Worm (Caenorhabditis elegans) whole organism, early embryonic: ENCODE results near the gene T26H5.11.

ENCODE experiments used
- B0310.2 ChIP-seq: sonication (generic microtip); optimal IDR thresholded peaks from 2 replicates; lab custom pipeline; 2016; ENCODE audit warnings: mild to moderate bottlenecking, missing genetic modification characterization, missing compliant biosample characterization
- F13C5.2 ChIP-seq: sonication (generic microtip); optimal IDR thresholded peaks from 2 replicates; lab custom pipeline; 2017; ENCODE audit warnings: mild to moderate bottlenecking, missing genetic modification characterization, inconsistent platforms, missing compliant biosample characterization
- aly-1 ChIP-seq: sonication (generic microtip); optimal IDR thresholded peaks from 2 replicates; lab custom pipeline; 2016; ENCODE audit warnings: missing genetic modification characterization, missing compliant biosample characterization
- ama-1 ChIP-seq: fragments of 150-350 bp; optimal IDR thresholded peaks from 2 replicates; lab custom pipeline; 2014
- ceh-13 ChIP-seq: fragments of 200-800 bp; sonication (Bioruptor generic); optimal IDR thresholded peaks from 2 replicates; lab custom pipeline; 2018; ENCODE audit warnings: mild to moderate bottlenecking, missing genetic modification characterization, missing compliant biosample characterization
- ceh-36 ChIP-seq: sonication (generic microtip); optimal IDR thresholded peaks from 2 replicates; lab custom pipeline; 2016; ENCODE audit warnings: missing genetic modification characterization, inconsistent platforms, missing compliant biosample characterization
- ets-7 ChIP-seq: sonication (generic microtip); optimal IDR thresholded peaks from 2 replicates; lab custom pipeline; 2016; ENCODE audit warnings: missing genotype, missing genetic modification characterization, missing compliant biosample characterization
- flt-1 ChIP-seq: fragments of 200-800 bp; sonication (Bioruptor generic); IDR thresholded peaks from 2 replicates; pipeline ENCODE4 v1.3.6; 2022; ENCODE audit warnings: missing genetic modification characterization, missing compliant biosample characterization
- hmbx-1 ChIP-seq: sonication (generic microtip); optimal IDR thresholded peaks from 2 replicates; lab custom pipeline; 2016; ENCODE audit warnings: mild to moderate bottlenecking, missing genetic modification characterization, missing compliant biosample characterization
- hmg-4 ChIP-seq: fragments of 200-800 bp; sonication (Bioruptor generic); optimal IDR thresholded peaks from 2 replicates; lab custom pipeline; 2018; ENCODE audit warnings: mild to moderate bottlenecking, missing genetic modification characterization, missing compliant biosample characterization
- hnd-1 ChIP-seq: sonication (generic microtip); optimal IDR thresholded peaks from 2 replicates; lab custom pipeline; 2016; ENCODE audit warnings: missing genetic modification characterization, missing compliant biosample characterization
- pes-1 ChIP-seq: fragments of 200-800 bp; sonication (Bioruptor generic); IDR thresholded peaks from 2 replicates; pipeline ENCODE4 v1.3.6; 2022; ENCODE audit warnings: missing genetic modification reagents, missing genetic modification characterization, missing compliant biosample characterization
- scrt-1 ChIP-seq: fragments of 200-800 bp; sonication (Bioruptor generic); IDR thresholded peaks from 2 replicates; pipeline ENCODE4 v1.3.6; 2022; ENCODE audit warnings: missing genetic modification characterization, missing compliant biosample characterization
- sea-1 ChIP-seq: fragments of 200-800 bp; sonication (Bioruptor generic); conservative IDR thresholded peaks from 2 replicates; pipeline ENCODE4 v1.3.6; 2022; ENCODE audit warnings: missing genetic modification characterization, missing compliant biosample characterization
- tbx-11 ChIP-seq: fragments of 200-800 bp; sonication (Bioruptor generic); IDR thresholded peaks from 2 replicates; pipeline ENCODE4 v1.3.6; 2022; ENCODE audit warnings: missing genetic modification characterization, missing compliant biosample characterization
- tbx-37 ChIP-seq: fragments of 200-800 bp; sonication (Bioruptor generic); conservative IDR thresholded peaks from 2 replicates; pipeline ENCODE4 v1.3.6; 2022; ENCODE audit warnings: missing genetic modification reagents, missing genetic modification characterization, missing compliant biosample characterization
- tra-4 ChIP-seq: sonication (generic microtip); optimal IDR thresholded peaks from 2 replicates; lab custom pipeline; 2017; ENCODE audit warnings: missing genetic modification characterization, missing compliant biosample characterization

The T26H5.11 gene

DNA sequence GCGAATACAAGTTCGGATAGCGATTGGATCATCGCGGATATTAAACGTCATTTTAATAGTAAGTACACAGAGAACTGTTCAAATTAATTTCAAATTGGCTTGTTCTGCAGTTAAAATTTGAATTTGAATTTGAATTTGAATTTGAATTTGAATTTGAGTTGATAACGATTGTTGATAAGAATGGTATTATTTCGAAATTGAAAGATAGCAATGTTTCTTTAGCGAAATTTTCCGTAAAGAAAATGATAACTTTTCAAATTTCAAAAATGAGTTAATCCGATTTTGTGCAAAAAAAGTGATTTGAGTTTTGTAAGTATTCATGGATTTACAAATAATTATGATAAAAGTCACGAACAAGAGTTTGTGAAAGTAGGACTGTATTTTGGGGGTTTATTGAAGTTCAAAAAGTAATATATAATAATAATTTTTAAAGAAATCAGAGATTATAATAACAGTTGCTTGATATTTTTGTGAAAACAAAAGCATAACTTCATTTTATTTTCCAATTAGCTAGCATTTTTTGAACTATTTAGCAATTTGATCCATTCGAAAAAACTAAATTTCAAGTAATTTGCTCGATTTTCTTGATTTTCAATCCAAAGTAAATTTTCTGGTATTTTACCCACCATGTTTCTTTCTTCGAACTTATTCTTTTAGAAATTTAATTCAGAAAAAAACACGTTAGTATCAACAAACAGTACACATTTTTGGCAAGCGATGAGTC, 18.6 kb downstream of the T26H5.11 start, which contains the start of gene Y36E3A.2:
TSS of gene Y36E3A.2 (plus strand) at position 674 of the 724 bp plus-strand sequence.
- TF ChIP-seq scrt-1 (GFP tag; lab: Robert Waterston, UW) (no peak), aly-1 (no peak), tbx-37 (GFP tag; lab: Robert Waterston, UW) (no peak), tbx-11 (no peak), ceh-13 (GFP tag; lab: Kevin White, UChicago) (no peak), hmg-4 (GFP tag; lab: Kevin White, UChicago) (no peak), ets-7 (tag; lab: Kevin White, UChicago) (no peak), tra-4 (no peak), pes-1 (GFP tag; lab: Robert Waterston, UW) (no peak), F13C5.2 (tag; lab: Kevin White, UChicago) (no peak), ama-1 (lab: Kevin White, UChicago) (no peak)

DNA sequence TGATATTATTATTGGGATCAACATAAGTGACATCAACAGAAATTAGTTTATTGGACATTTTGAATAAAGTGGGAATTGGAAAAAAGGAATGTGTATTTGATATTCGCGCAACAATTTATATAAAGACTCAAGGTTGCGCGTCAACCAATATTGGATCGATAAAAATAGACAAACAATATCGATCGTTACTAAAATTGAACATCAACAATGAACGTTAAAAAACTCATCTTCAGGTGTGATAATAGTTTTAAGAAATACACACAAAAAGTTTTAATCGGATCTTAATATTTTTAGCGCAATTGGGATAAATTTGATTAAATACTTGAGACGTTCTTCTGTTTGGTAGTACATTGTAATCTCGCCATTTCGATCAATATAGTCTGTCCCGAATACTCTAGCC, 20.5 kb downstream of the T26H5.11 start, which contains the start of gene fbxa-104:
TSS of gene fbxa-104 (minus strand) at position 83 of the 400 bp plus-strand sequence.
- no peak for TF ChIP-seq flt-1 (GFP tag; lab: Robert Waterston, UW)
- TF ChIP-seq pes-1 (GFP tag; lab: Robert Waterston, UW) = no peak

DNA sequence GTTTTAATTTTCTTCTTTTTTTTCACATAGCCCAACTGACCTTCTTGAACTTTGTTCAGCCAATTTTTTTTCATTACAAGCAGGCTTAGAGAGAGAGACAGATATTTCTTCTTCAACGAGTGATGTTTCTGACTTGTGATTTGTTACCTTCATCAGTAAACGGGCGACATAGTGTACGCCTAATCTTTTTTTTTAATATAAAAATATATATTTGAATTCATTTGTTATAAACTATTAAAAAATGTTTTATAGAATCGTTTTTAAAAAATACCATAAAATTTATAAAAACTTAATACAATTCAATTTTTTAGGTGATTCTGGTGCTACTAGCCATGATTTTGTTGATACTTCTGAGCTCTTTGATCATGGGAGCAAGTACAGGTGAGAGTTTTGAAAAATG, 26.3 kb downstream of the T26H5.11 start, which contains the start of gene T06E6.10:
TSS of gene T06E6.10 (plus strand) at position 301 of the 400 bp plus-strand sequence.
- TF ChIP-seq tra-4 = no peak
- TF ChIP-seq sea-1 (GFP tag; lab: Robert Waterston, UW) = no peak
- no peak for TF ChIP-seq B0310.2 (tag; lab: Kevin White, UChicago)
- TF ChIP-seq hmg-4 (GFP tag; lab: Kevin White, UChicago) = no peak
- TF ChIP-seq ceh-36 = no peak
- no peak for TF ChIP-seq scrt-1 (GFP tag; lab: Robert Waterston, UW)
- TF ChIP-seq ets-7 (tag; lab: Kevin White, UChicago) = no peak
- TF ChIP-seq pes-1 (GFP tag; lab: Robert Waterston, UW) = no peak

DNA sequence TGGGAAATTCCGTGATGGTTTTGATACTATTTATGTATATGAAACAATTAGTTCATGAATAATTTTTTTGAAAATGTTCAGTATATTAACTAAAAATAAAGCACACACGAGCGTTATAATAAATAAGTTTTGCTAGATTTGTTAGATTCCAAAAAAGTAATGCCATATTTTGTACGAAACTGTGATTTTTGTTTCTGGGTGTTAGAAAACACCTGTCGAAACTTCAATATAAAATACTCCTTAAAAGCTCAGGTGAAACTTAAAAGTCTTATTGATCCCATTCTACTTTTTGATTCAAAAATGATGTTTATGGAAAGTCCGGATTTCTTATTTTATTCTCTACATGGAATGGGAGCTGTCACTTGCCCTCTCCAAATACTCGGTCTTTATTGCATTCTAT, 28.1 kb downstream of the T26H5.11 start, which contains the start of gene srh-265:
TSS of gene srh-265 (plus strand) at position 301 of the 400 bp plus-strand sequence.
- no peak for TF ChIP-seq tbx-11
- no peak for TF ChIP-seq tbx-37 (GFP tag; lab: Robert Waterston, UW)
- TF ChIP-seq flt-1 (GFP tag; lab: Robert Waterston, UW) = no peak
- TF ChIP-seq sea-1 (GFP tag; lab: Robert Waterston, UW) = no peak
- no peak for TF ChIP-seq tra-4
- no peak for TF ChIP-seq hmg-4 (GFP tag; lab: Kevin White, UChicago)
- TF ChIP-seq F13C5.2 (tag; lab: Kevin White, UChicago) = no peak

DNA sequence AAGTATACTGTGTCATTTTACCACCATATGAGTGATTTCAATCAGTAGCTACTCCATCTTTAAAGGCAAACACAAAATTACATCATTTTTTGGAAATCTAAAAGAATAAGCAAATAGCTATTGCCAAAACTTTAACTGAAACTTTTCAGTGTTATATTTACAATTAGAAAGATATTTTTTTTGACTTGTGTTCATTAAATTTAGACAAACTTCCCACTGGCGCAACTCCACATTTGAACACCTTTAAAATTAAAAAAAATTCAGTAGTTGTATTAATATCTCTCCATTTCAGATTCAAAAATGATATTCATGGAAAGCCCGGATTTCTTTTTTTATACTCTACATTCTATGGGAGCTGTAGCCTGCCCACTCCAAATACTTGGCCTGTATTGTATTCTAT, 30.2 kb downstream of the T26H5.11 start, which contains the start of gene srh-264:
TSS of gene srh-264 (plus strand) at position 301 of the 400 bp plus-strand sequence.
- TF ChIP-seq hnd-1 (tag; lab: Kevin White, UChicago) (no peak), ceh-13 (GFP tag; lab: Kevin White, UChicago) (no peak), ets-7 (tag; lab: Kevin White, UChicago) (no peak), B0310.2 (tag; lab: Kevin White, UChicago) (no peak), pes-1 (GFP tag; lab: Robert Waterston, UW) (no peak), aly-1 (no peak), sea-1 (GFP tag; lab: Robert Waterston, UW) (no peak), tbx-37 (GFP tag; lab: Robert Waterston, UW) (no peak), F13C5.2 (tag; lab: Kevin White, UChicago) (no peak), tbx-11 (no peak), scrt-1 (GFP tag; lab: Robert Waterston, UW) (no peak), tra-4 (no peak), hmg-4 (GFP tag; lab: Kevin White, UChicago) (no peak), flt-1 (GFP tag; lab: Robert Waterston, UW) (no peak), ceh-36 (no peak), ama-1 (lab: Kevin White, UChicago) (no peak), hmbx-1 (tag; lab: Kevin White, UChicago) (no peak)

DNA sequence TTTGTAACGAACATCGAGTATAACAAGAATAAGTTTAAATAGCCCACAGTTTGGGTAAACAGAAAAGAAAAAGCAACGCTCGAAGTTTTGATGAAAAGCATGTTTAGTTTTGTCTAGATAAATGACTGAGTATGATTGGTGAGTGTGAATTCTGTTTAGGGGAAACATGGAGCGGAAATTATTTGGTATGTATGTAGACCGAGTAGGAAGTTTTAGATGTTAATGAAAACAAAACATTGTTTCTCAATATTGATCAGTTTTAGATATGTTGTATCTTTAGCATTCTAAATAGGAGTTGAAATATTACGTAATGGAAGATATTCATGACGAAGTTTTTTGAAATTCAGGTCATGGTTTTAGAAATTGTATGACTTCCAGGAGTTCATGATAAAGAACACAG, 31.5 kb downstream of the T26H5.11 start, which contains the start of gene srbc-63:
TSS of gene srbc-63 (minus strand) at position 101 of the 400 bp plus-strand sequence.
- TF ChIP-seq B0310.2 (tag; lab: Kevin White, UChicago) (no peak), sea-1 (GFP tag; lab: Robert Waterston, UW) (no peak), ama-1 (lab: Kevin White, UChicago) (no peak), hmbx-1 (tag; lab: Kevin White, UChicago) (no peak), ceh-36 (no peak)

DNA sequence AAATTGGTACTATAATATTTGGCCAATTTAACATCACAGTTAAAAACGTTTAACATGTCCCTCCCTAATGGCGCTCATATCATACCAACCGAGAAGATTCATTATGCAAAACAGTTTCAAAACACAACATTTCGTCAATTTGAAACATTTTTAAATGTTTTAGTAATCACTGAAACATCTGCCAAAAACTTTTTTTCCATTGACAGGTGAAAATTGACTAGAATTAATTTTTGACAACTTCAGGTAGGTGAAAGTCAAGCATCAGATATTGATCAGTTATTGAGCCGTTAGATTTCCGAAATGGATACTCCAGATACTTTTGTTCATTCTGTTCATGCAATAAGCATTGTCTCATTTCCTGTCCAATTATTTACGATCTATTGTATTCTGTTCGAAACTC, 37.2 kb downstream of the T26H5.11 start, which contains the start of gene srh-257:
TSS of gene srh-257 (plus strand) at position 301 of the 400 bp plus-strand sequence.
- TF ChIP-seq pes-1 (GFP tag; lab: Robert Waterston, UW) (no peak), ceh-36 (no peak), ets-7 (tag; lab: Kevin White, UChicago) (no peak), F13C5.2 (tag; lab: Kevin White, UChicago) (no peak), aly-1 (no peak), hmg-4 (GFP tag; lab: Kevin White, UChicago) (no peak), ama-1 (lab: Kevin White, UChicago) (no peak), tbx-11 (no peak), tra-4 (no peak)

DNA sequence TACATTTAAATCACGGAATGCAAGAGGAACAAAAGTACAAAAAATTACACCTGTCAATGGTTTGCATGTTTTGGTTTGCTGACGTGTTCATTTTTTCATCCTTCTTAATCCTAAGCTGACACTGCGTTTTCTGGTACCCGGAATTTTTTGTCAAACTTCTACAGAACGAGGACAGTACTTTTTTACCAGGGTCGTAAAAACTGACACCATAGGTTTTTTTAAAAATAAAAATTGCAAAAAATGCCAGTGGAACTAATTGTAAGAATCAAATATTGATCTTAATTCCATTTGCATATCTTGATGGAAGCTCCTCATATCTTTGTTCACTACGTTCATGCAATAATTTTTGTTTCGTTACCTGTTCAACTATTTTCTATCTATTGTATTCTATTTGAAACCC, 39.2 kb downstream of the T26H5.11 start, which contains the start of gene srh-258:
TSS of gene srh-258 (plus strand) at position 301 of the 400 bp plus-strand sequence.
- no peak for TF ChIP-seq hmg-4 (GFP tag; lab: Kevin White, UChicago)
- no peak for TF ChIP-seq aly-1
- no peak for TF ChIP-seq F13C5.2 (tag; lab: Kevin White, UChicago)
- no peak for TF ChIP-seq pes-1 (GFP tag; lab: Robert Waterston, UW)
- no peak for TF ChIP-seq tbx-37 (GFP tag; lab: Robert Waterston, UW)
- TF ChIP-seq tbx-11 = no peak
- TF ChIP-seq flt-1 (GFP tag; lab: Robert Waterston, UW) = no peak
- no peak for TF ChIP-seq ama-1 (lab: Kevin White, UChicago)
- no peak for TF ChIP-seq hmbx-1 (tag; lab: Kevin White, UChicago)
- TF ChIP-seq ets-7 (tag; lab: Kevin White, UChicago) = no peak
- no peak for TF ChIP-seq B0310.2 (tag; lab: Kevin White, UChicago)
- no peak for TF ChIP-seq scrt-1 (GFP tag; lab: Robert Waterston, UW)
- no peak for TF ChIP-seq sea-1 (GFP tag; lab: Robert Waterston, UW)
- no peak for TF ChIP-seq tra-4
- no peak for TF ChIP-seq ceh-36
- no peak for TF ChIP-seq ceh-13 (GFP tag; lab: Kevin White, UChicago)
- TF ChIP-seq hnd-1 (tag; lab: Kevin White, UChicago) = no peak
